Fruit fly (Drosophila melanogaster) whole organism, embryonic: ENCODE data around the gene CG31418.

Experiments
- Aef1 ChIP-seq: fragments of 200-800 bp; sonication (Bioruptor generic); IDR thresholded peaks from 3 replicates; pipeline ENCODE4 v1.3.6; 2022; ENCODE audit warnings: missing biosample characterization, missing genetic modification characterization
- Atf6 ChIP-seq: fragments of 200-800 bp; sonication (Bioruptor generic); IDR thresholded peaks from 2 replicates; pipeline ENCODE4 v1.3.6; 2022; ENCODE audit warnings: missing biosample characterization, missing genetic modification characterization
- CG10209 ChIP-seq: fragments of 200-800 bp; sonication (Bioruptor generic); optimal IDR thresholded peaks from 3 replicates; lab custom pipeline; 2017; ENCODE audit warnings: missing biosample characterization, mild to moderate bottlenecking, missing genetic modification characterization, missing genetic modification reagents
- CG12071 ChIP-seq: fragments of 200-800 bp; sonication (Bioruptor generic); optimal IDR thresholded peaks from 3 replicates; lab custom pipeline; 2018; ENCODE audit warnings: missing biosample characterization, mild to moderate bottlenecking, missing genetic modification characterization
- CG12659 ChIP-seq: fragments of 200-800 bp; sonication (Bioruptor generic); optimal IDR thresholded peaks from 3 replicates; lab custom pipeline; 2017; ENCODE audit warnings: mild to moderate bottlenecking, missing biosample characterization, missing genetic modification reagents, missing genetic modification characterization
- CG13424 ChIP-seq: fragments of 200-800 bp; sonication (Bioruptor generic); optimal IDR thresholded peaks from 2 replicates; lab custom pipeline; 2019; ENCODE audit warnings: missing biosample characterization, mild to moderate bottlenecking, missing genetic modification characterization, moderate library complexity
- CG13624 ChIP-seq: fragments of 200-800 bp; sonication (Bioruptor generic); optimal IDR thresholded peaks from 2 replicates; lab custom pipeline; 2016; ENCODE audit warnings: missing biosample characterization, missing genetic modification characterization
- CG13894 ChIP-seq: fragments of 200-800 bp; sonication (Bioruptor generic); optimal IDR thresholded peaks from 3 replicates; lab custom pipeline; 2018; ENCODE audit warnings: missing biosample characterization, mild to moderate bottlenecking, missing genetic modification characterization, moderate library complexity
- CG14667 ChIP-seq: fragments of 200-800 bp; sonication (Bioruptor generic); IDR thresholded peaks from 2 replicates; pipeline ENCODE4 v1.3.6; 2022; ENCODE audit warnings: missing biosample characterization, missing genetic modification characterization
- CG14710 ChIP-seq: fragments of 200-800 bp; sonication (Bioruptor generic); optimal IDR thresholded peaks from 3 replicates; lab custom pipeline; 2019; ENCODE audit warnings: missing biosample characterization, mild to moderate bottlenecking, missing genetic modification characterization, moderate library complexity
- CG15514 ChIP-seq: fragments of 200-800 bp; sonication (Bioruptor generic); optimal IDR thresholded peaks from 3 replicates; lab custom pipeline; 2017; ENCODE audit warnings: missing biosample characterization, missing genetic modification characterization, mild to moderate bottlenecking, moderate library complexity, missing genetic modification reagents
- CG1603 ChIP-seq: fragments of 200-800 bp; sonication (Bioruptor generic); optimal IDR thresholded peaks from 2 replicates; lab custom pipeline; 2019; ENCODE audit warnings: missing biosample characterization, mild to moderate bottlenecking, missing genetic modification characterization, moderate library complexity
- CG17612 ChIP-seq: fragments of 200-800 bp; sonication (Bioruptor generic); IDR thresholded peaks from 2 replicates; pipeline ENCODE4 v1.3.6; 2022; ENCODE audit warnings: missing biosample characterization, missing genetic modification characterization
- CG17912 ChIP-seq: fragments of 200-800 bp; sonication (Bioruptor generic); optimal IDR thresholded peaks from 2 replicates; lab custom pipeline; 2018; ENCODE audit warnings: missing biosample characterization, mild to moderate bottlenecking, missing genetic modification characterization
- CG18599 ChIP-seq: fragments of 200-800 bp; sonication (Bioruptor generic); optimal IDR thresholded peaks from 3 replicates; lab custom pipeline; 2017; ENCODE audit warnings: missing biosample characterization, missing genetic modification characterization, mild to moderate bottlenecking, moderate library complexity, missing genetic modification reagents
- CG2678 ChIP-seq: fragments of 200-800 bp; sonication (Bioruptor generic); optimal IDR thresholded peaks from 3 replicates; lab custom pipeline; 2019; ENCODE audit warnings: missing biosample characterization, mild to moderate bottlenecking, missing genetic modification characterization, moderate library complexity
- CG30431 ChIP-seq: fragments of 200-800 bp; sonication (Bioruptor generic); optimal IDR thresholded peaks from 2 replicates; lab custom pipeline; 2017; ENCODE audit warnings: missing biosample characterization, missing genetic modification characterization
- CG3726 ChIP-seq: fragments of 200-800 bp; sonication (Bioruptor generic); IDR thresholded peaks from 3 replicates; pipeline ENCODE4, ENCODE4 v1.3.6; 2022; ENCODE audit warnings: missing biosample characterization, missing genetic modification characterization
- CG4360 ChIP-seq: fragments of 200-800 bp; sonication (Bioruptor generic); IDR thresholded peaks from 2 replicates; pipeline ENCODE4 v1.3.6; 2022; ENCODE audit warnings: missing biosample characterization, missing genetic modification characterization
- CG7839 ChIP-seq: fragments of 200-800 bp; sonication (Bioruptor generic); optimal IDR thresholded peaks from 3 replicates; lab custom pipeline; 2018; ENCODE audit warnings: missing biosample characterization, mild to moderate bottlenecking, missing genetic modification characterization, moderate library complexity
- CG9932 ChIP-seq: fragments of 200-800 bp; sonication (Bioruptor generic); IDR thresholded peaks from 2 replicates; pipeline ENCODE4 v1.3.6; 2022; ENCODE audit warnings: missing biosample characterization, missing genetic modification characterization
- E2f2 ChIP-seq: fragments of 200-800 bp; sonication (Bioruptor generic); IDR thresholded peaks from 2 replicates; pipeline ENCODE4 v1.3.6; 2022; ENCODE audit warnings: missing biosample characterization, missing genetic modification characterization
- Fer3 ChIP-seq: fragments of 200-800 bp; sonication (Bioruptor generic); optimal IDR thresholded peaks from 2 replicates; lab custom pipeline; 2018; ENCODE audit warnings: missing biosample characterization, mild to moderate bottlenecking, missing genetic modification characterization, moderate library complexity
- HLH4C ChIP-seq: fragments of 200-800 bp; sonication (Bioruptor generic); IDR thresholded peaks from 3 replicates; pipeline ENCODE4 v1.3.6; 2022; ENCODE audit warnings: missing biosample characterization, missing genetic modification characterization; ENCODE audit not compliant: partially characterized antibody
- HmgD ChIP-seq: fragments of 200-800 bp; sonication (Bioruptor generic); optimal IDR thresholded peaks from 3 replicates; lab custom pipeline; 2016; ENCODE audit warnings: missing biosample characterization, missing genetic modification characterization
- Hmr ChIP-seq: fragments of 200-800 bp; sonication (Bioruptor generic); optimal IDR thresholded peaks from 3 replicates; lab custom pipeline; 2017; ENCODE audit warnings: mild to moderate bottlenecking, missing biosample characterization, missing genetic modification reagents, missing genetic modification characterization
- MESR4 ChIP-seq: fragments of 200-800 bp; sonication (Bioruptor generic); optimal IDR thresholded peaks from 2 replicates; lab custom pipeline; 2018; ENCODE audit warnings: missing biosample characterization, mild to moderate bottlenecking, missing genetic modification characterization, moderate library complexity
- NC2α ChIP-seq: fragments of 200-800 bp; sonication (Bioruptor generic); optimal IDR thresholded peaks from 2 replicates; lab custom pipeline; 2016; ENCODE audit warnings: missing biosample characterization, missing genetic modification characterization
- NK7.1 ChIP-seq: fragments of 200-800 bp; sonication (Bioruptor generic); optimal IDR thresholded peaks from 3 replicates; lab custom pipeline; 2016; ENCODE audit warnings: missing biosample characterization, missing genetic modification characterization
- PHDP ChIP-seq: fragments of 200-800 bp; sonication (Bioruptor generic); optimal IDR thresholded peaks from 3 replicates; lab custom pipeline; 2018; ENCODE audit warnings: missing biosample characterization, mild to moderate bottlenecking, missing genetic modification characterization, moderate library complexity
- Six4 ChIP-seq: fragments of 200-800 bp; sonication (Bioruptor generic); optimal IDR thresholded peaks from 2 replicates; lab custom pipeline; 2016; ENCODE audit warnings: missing biosample characterization, missing genetic modification characterization
- Sox102F ChIP-seq: fragments of 200-800 bp; sonication (Bioruptor generic); optimal IDR thresholded peaks from 2 replicates; lab custom pipeline; 2018; ENCODE audit warnings: missing biosample characterization, mild to moderate bottlenecking, missing genetic modification characterization, moderate library complexity
- Sry-δ ChIP-seq: fragments of 200-800 bp; sonication (Bioruptor generic); optimal IDR thresholded peaks from 2 replicates; lab custom pipeline; 2016; ENCODE audit warnings: missing biosample characterization, missing genetic modification characterization
- YL-1 ChIP-seq: fragments of 200-800 bp; sonication (Bioruptor generic); optimal IDR thresholded peaks from 3 replicates; lab custom pipeline; 2017; ENCODE audit warnings: missing biosample characterization, mild to moderate bottlenecking, missing genetic modification characterization
- abd-A ChIP-seq: fragments of 200-800 bp; sonication (Bioruptor generic); optimal IDR thresholded peaks from 3 replicates; lab custom pipeline; 2019; ENCODE audit warnings: missing biosample characterization, mild to moderate bottlenecking, missing genetic modification characterization, moderate library complexity
- bcd ChIP-seq: fragments of 200-800 bp; sonication (Bioruptor generic); optimal IDR thresholded peaks from 2 replicates; lab custom pipeline; 2017; ENCODE audit warnings: missing biosample characterization, mild to moderate bottlenecking, missing genetic modification characterization
- chn ChIP-seq: fragments of 200-800 bp; sonication (Bioruptor generic); optimal IDR thresholded peaks from 2 replicates; lab custom pipeline; 2016; ENCODE audit warnings: missing biosample characterization, missing genetic modification characterization
- dmrt99B ChIP-seq: fragments of 200-800 bp; sonication (Bioruptor generic); optimal IDR thresholded peaks from 2 replicates; lab custom pipeline; 2018; ENCODE audit warnings: missing biosample characterization, mild to moderate bottlenecking, missing genetic modification characterization, moderate library complexity
- gce ChIP-seq: fragments of 200-800 bp; sonication (Bioruptor generic); IDR thresholded peaks from 3 replicates; pipeline ENCODE4 v1.3.6; 2022; ENCODE audit warnings: missing biosample characterization, missing genetic modification characterization
- gem ChIP-seq: fragments of 200-800 bp; sonication (Bioruptor generic); optimal IDR thresholded peaks from 2 replicates; lab custom pipeline; 2019; ENCODE audit warnings: missing biosample characterization, mild to moderate bottlenecking, missing genetic modification characterization, moderate library complexity
- hkb ChIP-seq, 2 experiments: fragments of 200-800 bp in 1 of 2; fragments of >200 bp in 1 of 2; sonication (Bioruptor generic) in 1 of 2; IDR thresholded peaks in 1 of 2; optimal IDR thresholded peaks in 1 of 2; 2 replicates each; pipeline versions ENCODE4 v1.3.6 to Lab custom; 2017 to 2022; ENCODE audit warnings: missing biosample characterization in 1 of 2, missing genetic modification characterization in 1 of 2
- hth ChIP-seq: fragments of >200 bp; optimal IDR thresholded peaks from 2 replicates; lab custom pipeline; 2017; ENCODE audit warnings: inconsistent platforms
- nau ChIP-seq: fragments of 200-800 bp; sonication (Bioruptor generic); optimal IDR thresholded peaks from 3 replicates; lab custom pipeline; 2017; ENCODE audit warnings: missing biosample characterization, mild to moderate bottlenecking, missing genetic modification characterization, missing genetic modification reagents
- pb ChIP-seq: fragments of 200-800 bp; sonication (Bioruptor generic); optimal IDR thresholded peaks from 3 replicates; lab custom pipeline; 2016; ENCODE audit warnings: missing biosample characterization, missing genetic modification characterization
- pfk ChIP-seq: fragments of 200-800 bp; sonication (Bioruptor generic); optimal IDR thresholded peaks from 2 replicates; lab custom pipeline; 2018; ENCODE audit warnings: missing biosample characterization, mild to moderate bottlenecking, missing genetic modification characterization, moderate library complexity
- pho ChIP-seq: fragments of 200-800 bp; sonication (Bioruptor generic); optimal IDR thresholded peaks from 2 replicates; lab custom pipeline; 2016; ENCODE audit warnings: missing biosample characterization, missing genetic modification characterization
- pita ChIP-seq: fragments of 200-800 bp; sonication (Bioruptor generic); optimal IDR thresholded peaks from 2 replicates; lab custom pipeline; 2017; ENCODE audit warnings: missing biosample characterization, mild to moderate bottlenecking, missing genetic modification characterization
- pros ChIP-seq: fragments of 200-800 bp; sonication (Bioruptor generic); optimal IDR thresholded peaks from 3 replicates; lab custom pipeline; 2019; ENCODE audit warnings: missing biosample characterization, mild to moderate bottlenecking, missing genetic modification characterization, moderate library complexity
- ro ChIP-seq: fragments of 200-800 bp; sonication (Bioruptor generic); IDR thresholded peaks from 2 replicates; pipeline ENCODE4 v1.3.6; 2022; ENCODE audit warnings: missing biosample characterization, missing genetic modification characterization
- scrt ChIP-seq: fragments of 200-800 bp; sonication (Bioruptor generic); optimal IDR thresholded peaks from 2 replicates; lab custom pipeline; 2018; ENCODE audit warnings: missing biosample characterization, mild to moderate bottlenecking, missing genetic modification characterization, moderate library complexity
- toy ChIP-seq: fragments of 200-800 bp; sonication (Bioruptor generic); IDR thresholded peaks from 2 replicates; pipeline ENCODE4 v1.3.6; 2022; ENCODE audit warnings: missing biosample characterization, missing genetic modification characterization

CG31418 gene

DNA sequence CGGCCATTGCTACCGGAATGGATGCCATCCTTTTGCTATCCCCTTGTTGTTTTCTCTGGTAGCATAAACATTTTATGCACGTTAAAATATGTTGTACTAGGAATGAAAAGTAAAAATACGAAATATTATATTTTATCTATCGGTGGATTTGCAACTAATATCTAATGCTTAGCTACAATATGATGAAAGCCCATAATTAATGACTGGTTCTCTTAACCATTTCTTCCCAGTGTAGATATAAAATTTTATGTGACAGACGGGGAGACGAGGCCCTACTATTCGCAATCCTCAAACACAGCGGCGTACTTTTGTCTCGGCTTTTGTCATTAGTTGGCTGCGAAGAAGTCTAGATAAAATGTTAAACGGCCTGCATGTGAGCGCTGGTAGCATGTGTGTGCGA is 46.7 kb upstream of the CG31418 start (continued):
- TF ChIP-seq CG9932 (GFP tag; lab: Robert Waterston, UW) (peak; percentile 33; the same call in 1 of the 2 replicates), pho (no peak), Sox102F (GFP tag; lab: Kevin White, UChicago) (peak; percentile 35), CG14710 (tag; lab: Kevin White, UChicago) (no peak), abd-A (tag; lab: Kevin White, UChicago) (peak; percentile 66), gce (GFP tag; lab: Robert Waterston, UW) (no peak), nau (GFP tag; lab: Kevin White, UChicago) (no peak), scrt (no peak), CG13424 (tag; lab: Kevin White, UChicago) (peak; percentile 16), CG18599 (GFP tag; lab: Kevin White, UChicago) (peak; percentile 72), CG4360 (GFP tag; lab: Robert Waterston, UW) (no peak), Hmr (GFP tag; lab: Kevin White, UChicago) (peak; percentile 37), Fer3 (tag; lab: Kevin White, UChicago) (no peak), CG17612 (no peak), HLH4C (GFP tag; lab: Robert Waterston, UW) (no peak), E2f2 (GFP tag; lab: Robert Waterston, UW) (no peak), toy (GFP tag; lab: Robert Waterston, UW) (no peak), Aef1 (GFP tag; lab: Robert Waterston, UW) (no peak), CG17912 (GFP tag; lab: Kevin White, UChicago) (no peak), hth (no peak), Atf6 (no peak), CG2678 (tag; lab: Kevin White, UChicago) (peak; percentile 51), PHDP (tag; lab: Kevin White, UChicago) (no peak), pros (GFP tag; lab: Kevin White, UChicago) (no peak), ro (GFP tag; lab: Robert Waterston, UW) (no peak), NC2α (GFP tag; lab: Kevin White, UChicago) (no peak), Six4 (GFP tag; lab: Kevin White, UChicago) (no peak), CG7839 (tag; lab: Kevin White, UChicago) (peak; percentile 26), MESR4 (no peak), CG3726 (no peak), CG15514 (GFP tag; lab: Kevin White, UChicago) (peak; percentile 2), CG12071 (no peak), NK7.1 (no peak), pita (no peak), CG1603 (tag; lab: Kevin White, UChicago) (no peak), chn (GFP tag; lab: Kevin White, UChicago) (no peak), CG13894 (tag; lab: Kevin White, UChicago) (no peak), CG10209 (GFP tag; lab: Kevin White, UChicago) (peak; percentile 12), bcd (peak; percentile 0), YL-1 (no peak), dmrt99B (tag; lab: Kevin White, UChicago) (peak; percentile 36), hkb (optimal IDR thresholded peaks at IDR 0.05; lab: Kevin White, UChicago) (no peak), hkb (GFP tag; IDR thresholded peaks at IDR 0.05; lab: Robert Waterston, UW) (no peak), pfk (GFP tag; lab: Kevin White, UChicago) (no peak), CG30431 (GFP tag; lab: Kevin White, UChicago) (no peak), gem (tag; lab: Kevin White, UChicago) (peak; percentile 40), CG14667 (GFP tag; lab: Robert Waterston, UW) (no peak), Sry-δ (GFP tag; lab: Kevin White, UChicago) (no peak), CG13624 (GFP tag; lab: Kevin White, UChicago) (no peak), CG12659 (GFP tag; lab: Kevin White, UChicago) (no peak), HmgD (GFP tag; lab: Kevin White, UChicago) (no peak), pb (GFP tag; lab: Kevin White, UChicago) (no peak)
